Fruit fly (Drosophila melanogaster) whole organism, embryonic: Measurements from ENCODE around the gene CG14082.

Source experiments
- CG11085 ChIP-seq: fragments of 200-800 bp; sonication (Bioruptor generic); IDR thresholded peaks from 2 replicates; pipeline ENCODE4 v1.3.6; 2022; ENCODE audit warnings: missing biosample characterization, missing genetic modification characterization
- CG11504 ChIP-seq: fragments of 200-800 bp; sonication (Bioruptor generic); optimal IDR thresholded peaks from 3 replicates; lab custom pipeline; 2019; ENCODE audit warnings: missing biosample characterization, mild to moderate bottlenecking, missing genetic modification characterization, moderate library complexity
- CG12299 ChIP-seq: fragments of 200-800 bp; sonication (Bioruptor generic); optimal IDR thresholded peaks from 2 replicates; lab custom pipeline; 2018; ENCODE audit warnings: missing biosample characterization, mild to moderate bottlenecking, missing genetic modification characterization
- CG14441 ChIP-seq: fragments of 200-800 bp; sonication (Bioruptor generic); IDR thresholded peaks from 2 replicates; pipeline ENCODE4 v1.3.6; 2022; ENCODE audit warnings: missing biosample characterization, missing genetic modification characterization
- CG2199 ChIP-seq: fragments of 200-800 bp; sonication (Bioruptor generic); IDR thresholded peaks from 3 replicates; pipeline ENCODE4 v1.3.6; 2022; ENCODE audit warnings: missing biosample characterization, missing genetic modification characterization
- CG32772 ChIP-seq: fragments of 200-800 bp; sonication (Bioruptor generic); IDR thresholded peaks from 2 replicates; pipeline ENCODE4 v1.3.6; 2022; ENCODE audit warnings: missing biosample characterization, missing genetic modification characterization
- CG34224 ChIP-seq: fragments of 200-800 bp; sonication (Bioruptor generic); IDR thresholded peaks from 3 replicates; pipeline ENCODE4 v1.3.6; 2022; ENCODE audit warnings: missing biosample characterization, missing genetic modification characterization; ENCODE audit not compliant: partially characterized antibody
- CG3726 ChIP-seq: fragments of 200-800 bp; sonication (Bioruptor generic); IDR thresholded peaks from 3 replicates; pipeline ENCODE4, ENCODE4 v1.3.6; 2022; ENCODE audit warnings: missing biosample characterization, missing genetic modification characterization
- CG4328 ChIP-seq: fragments of 200-800 bp; sonication (Bioruptor generic); optimal IDR thresholded peaks from 3 replicates; lab custom pipeline; 2017; ENCODE audit warnings: missing biosample characterization, missing genetic modification reagents, missing genetic modification characterization
- CG4707 ChIP-seq: fragments of 200-800 bp; sonication (Bioruptor generic); optimal IDR thresholded peaks from 2 replicates; lab custom pipeline; 2018; ENCODE audit warnings: missing biosample characterization, mild to moderate bottlenecking, missing genetic modification characterization, moderate library complexity
- CG6791 ChIP-seq: fragments of 200-800 bp; sonication (Bioruptor generic); IDR thresholded peaks from 3 replicates; pipeline ENCODE4 v1.3.6; 2022; ENCODE audit warnings: missing biosample characterization, missing genetic modification characterization; ENCODE audit not compliant: partially characterized antibody
- CG6854 ChIP-seq: fragments of 200-800 bp; sonication (Bioruptor generic); optimal IDR thresholded peaks from 3 replicates; lab custom pipeline; 2017; ENCODE audit warnings: missing biosample characterization, mild to moderate bottlenecking, missing genetic modification characterization
- CG7556 ChIP-seq: fragments of 200-800 bp; sonication (Bioruptor generic); optimal IDR thresholded peaks from 2 replicates; lab custom pipeline; 2017; ENCODE audit warnings: missing biosample characterization, mild to moderate bottlenecking, missing genetic modification characterization
- CG8290 ChIP-seq, 3 experiments: fragments of 200-800 bp; sonication (Bioruptor generic); optimal IDR thresholded peaks; 2 replicates each; lab custom pipeline; 2016 to 2019; ENCODE audit warnings: missing biosample characterization in 3 of 3, missing genetic modification characterization in 3 of 3, mild to moderate bottlenecking in 2 of 3, moderate library complexity in 1 of 3
- CG8924 ChIP-seq: fragments of 200-800 bp; optimal IDR thresholded peaks from 3 replicates; lab custom pipeline; 2019; ENCODE audit warnings: missing biosample characterization, mild to moderate bottlenecking, missing genetic modification characterization, moderate library complexity
- CG8944 ChIP-seq: fragments of 200-800 bp; sonication (Bioruptor generic); optimal IDR thresholded peaks from 3 replicates; lab custom pipeline; 2016; ENCODE audit warnings: missing biosample characterization, missing genetic modification characterization
- D ChIP-seq, 2 experiments: fragments of 200-800 bp in 1 of 2; fragments of >200 bp in 1 of 2; sonication (Bioruptor generic) in 1 of 2; optimal IDR thresholded peaks; 2 replicates in 1 of 2; 3 replicates in 1 of 2; lab custom pipeline; 2017; ENCODE audit warnings: mild to moderate bottlenecking in 1 of 2, missing biosample characterization in 1 of 2, missing genetic modification characterization in 1 of 2, missing genetic modification reagents in 1 of 2
- Deaf1 ChIP-seq: fragments of 200-800 bp; optimal IDR thresholded peaks from 3 replicates; lab custom pipeline; 2019; ENCODE audit warnings: missing biosample characterization, mild to moderate bottlenecking, missing genetic modification characterization, moderate library complexity
- Ets65A ChIP-seq: fragments of 200-800 bp; sonication (Bioruptor generic); peaks from one replicate; lab custom pipeline; 2016; ENCODE audit warnings: missing biosample characterization, missing genetic modification characterization
- GATAe ChIP-seq: fragments of 200-800 bp; sonication (Bioruptor generic); conservative IDR thresholded peaks from 2 replicates; pipeline ENCODE4 v1.3.6; 2022; ENCODE audit warnings: missing biosample characterization, missing genetic modification characterization
- H15 ChIP-seq: fragments of 200-800 bp; sonication (Bioruptor generic); IDR thresholded peaks from 3 replicates; pipeline ENCODE4 v1.3.6; 2022; ENCODE audit warnings: missing biosample characterization, missing genetic modification characterization
- HmgD ChIP-seq: fragments of 200-800 bp; sonication (Bioruptor generic); optimal IDR thresholded peaks from 3 replicates; lab custom pipeline; 2016; ENCODE audit warnings: missing biosample characterization, missing genetic modification characterization
- HmgZ ChIP-seq: fragments of 200-800 bp; sonication (Bioruptor generic); optimal IDR thresholded peaks from 2 replicates; lab custom pipeline; 2018; ENCODE audit warnings: missing biosample characterization, mild to moderate bottlenecking, missing genetic modification characterization
- MTF-1 ChIP-seq: fragments of 200-800 bp; sonication (Bioruptor generic); optimal IDR thresholded peaks from 2 replicates; lab custom pipeline; 2018; ENCODE audit warnings: missing biosample characterization, mild to moderate bottlenecking, missing genetic modification characterization, borderline replicate concordance
- Meics ChIP-seq: fragments of 200-800 bp; sonication (Bioruptor generic); optimal IDR thresholded peaks from 2 replicates; lab custom pipeline; 2017; ENCODE audit warnings: missing biosample characterization, mild to moderate bottlenecking, missing genetic modification characterization
- Mes4 ChIP-seq: fragments of 200-800 bp; sonication (Bioruptor generic); optimal IDR thresholded peaks from 2 replicates; lab custom pipeline; 2016; ENCODE audit warnings: missing biosample characterization, missing genetic modification characterization
- NfI ChIP-seq: fragments of 200-800 bp; sonication (Bioruptor generic); optimal IDR thresholded peaks from 3 replicates; lab custom pipeline; 2018; ENCODE audit warnings: missing biosample characterization, mild to moderate bottlenecking, missing genetic modification characterization, moderate library complexity
- PHDP ChIP-seq: fragments of 200-800 bp; sonication (Bioruptor generic); optimal IDR thresholded peaks from 3 replicates; lab custom pipeline; 2018; ENCODE audit warnings: missing biosample characterization, mild to moderate bottlenecking, missing genetic modification characterization, moderate library complexity
- Sin3A ChIP-seq: fragments of >200 bp; optimal IDR thresholded peaks from 2 replicates; lab custom pipeline; 2018
- Sox100B ChIP-seq: fragments of 200-800 bp; sonication (Bioruptor generic); optimal IDR thresholded peaks from 3 replicates; lab custom pipeline; 2018; ENCODE audit warnings: missing biosample characterization, mild to moderate bottlenecking, missing genetic modification characterization
- Tbp ChIP-seq: fragments of >200 bp; optimal IDR thresholded peaks from 2 replicates; lab custom pipeline; 2018; ENCODE audit warnings: missing biosample characterization, missing genetic modification characterization
- abd-A ChIP-seq: fragments of 200-800 bp; sonication (Bioruptor generic); optimal IDR thresholded peaks from 3 replicates; lab custom pipeline; 2019; ENCODE audit warnings: missing biosample characterization, mild to moderate bottlenecking, missing genetic modification characterization, moderate library complexity
- ash1 ChIP-seq: fragments of 200-800 bp; sonication (Bioruptor generic); optimal IDR thresholded peaks from 2 replicates; lab custom pipeline; 2018; ENCODE audit warnings: missing biosample characterization, mild to moderate bottlenecking, missing genetic modification characterization
- caup ChIP-seq: fragments of 200-800 bp; sonication (Bioruptor generic); optimal IDR thresholded peaks from 3 replicates; lab custom pipeline; 2017; ENCODE audit warnings: missing biosample characterization, mild to moderate bottlenecking, missing genetic modification characterization, moderate library complexity; ENCODE audit not compliant: severe bottlenecking
- chn ChIP-seq: fragments of 200-800 bp; sonication (Bioruptor generic); optimal IDR thresholded peaks from 2 replicates; lab custom pipeline; 2016; ENCODE audit warnings: missing biosample characterization, missing genetic modification characterization
- dan ChIP-seq: fragments of 200-800 bp; sonication (Bioruptor generic); IDR thresholded peaks from 2 replicates; pipeline ENCODE4 v1.3.6; 2022; ENCODE audit warnings: missing biosample characterization, missing genetic modification characterization
- fd64A ChIP-seq: fragments of 200-800 bp; sonication (Bioruptor generic); optimal IDR thresholded peaks from 3 replicates; lab custom pipeline; 2018; ENCODE audit warnings: missing biosample characterization, mild to moderate bottlenecking, missing genetic modification characterization
- fru ChIP-seq: fragments of >200 bp; optimal IDR thresholded peaks from 2 replicates; lab custom pipeline; 2017
- gcm ChIP-seq: fragments of 200-800 bp; sonication (Bioruptor generic); optimal IDR thresholded peaks from 2 replicates; lab custom pipeline; 2019; ENCODE audit warnings: missing biosample characterization, mild to moderate bottlenecking, missing genetic modification characterization, moderate library complexity
- hb ChIP-seq: fragments of 200-800 bp; sonication (Bioruptor generic); IDR thresholded peaks from 3 replicates; pipeline ENCODE4 v1.3.6; 2022; ENCODE audit warnings: missing biosample characterization, missing genetic modification characterization; ENCODE audit not compliant: partially characterized antibody
- hbn ChIP-seq: fragments of 200-800 bp; sonication (Bioruptor generic); IDR thresholded peaks from 2 replicates; pipeline ENCODE4 v1.3.6; 2022; ENCODE audit warnings: missing biosample characterization, missing genetic modification characterization; ENCODE audit not compliant: partially characterized antibody
- jing ChIP-seq: fragments of 200-800 bp; sonication (Bioruptor generic); optimal IDR thresholded peaks from 2 replicates; lab custom pipeline; 2018; ENCODE audit warnings: missing biosample characterization, mild to moderate bottlenecking, missing genetic modification characterization
- nerfin-2 ChIP-seq: fragments of 200-800 bp; sonication (Bioruptor generic); IDR thresholded peaks from 2 replicates; pipeline ENCODE4 v1.3.6; 2022; ENCODE audit warnings: missing biosample characterization, missing genetic modification characterization; ENCODE audit not compliant: partially characterized antibody
- sisA ChIP-seq: fragments of 200-800 bp; sonication (Bioruptor generic); IDR thresholded peaks from 2 replicates; pipeline ENCODE4 v1.3.6; 2022; ENCODE audit warnings: missing biosample characterization, missing genetic modification characterization
- stc ChIP-seq: fragments of 200-800 bp; sonication (Bioruptor generic); IDR thresholded peaks from 2 replicates; pipeline ENCODE4 v1.3.6; 2022; ENCODE audit warnings: missing biosample characterization, missing genetic modification characterization
- tap ChIP-seq: fragments of 200-800 bp; optimal IDR thresholded peaks from 3 replicates; lab custom pipeline; 2019; ENCODE audit warnings: missing biosample characterization, mild to moderate bottlenecking, missing genetic modification characterization, moderate library complexity
- ttk ChIP-seq: fragments of 200-800 bp; sonication (Bioruptor generic); IDR thresholded peaks from 2 replicates; pipeline ENCODE4 v2.1.2; 2022; ENCODE audit warnings: missing biosample characterization, missing genetic modification characterization
- unc-4 ChIP-seq: fragments of 200-800 bp; sonication (Bioruptor generic); IDR thresholded peaks from 2 replicates; pipeline ENCODE4 v1.3.6; 2022; ENCODE audit warnings: missing biosample characterization, missing genetic modification characterization; ENCODE audit not compliant: partially characterized antibody
- zen ChIP-seq: fragments of 200-800 bp; sonication (Bioruptor generic); optimal IDR thresholded peaks from 3 replicates; lab custom pipeline; 2018; ENCODE audit warnings: missing biosample characterization, mild to moderate bottlenecking, missing genetic modification characterization, moderate library complexity

Gene CG14082

DNA sequence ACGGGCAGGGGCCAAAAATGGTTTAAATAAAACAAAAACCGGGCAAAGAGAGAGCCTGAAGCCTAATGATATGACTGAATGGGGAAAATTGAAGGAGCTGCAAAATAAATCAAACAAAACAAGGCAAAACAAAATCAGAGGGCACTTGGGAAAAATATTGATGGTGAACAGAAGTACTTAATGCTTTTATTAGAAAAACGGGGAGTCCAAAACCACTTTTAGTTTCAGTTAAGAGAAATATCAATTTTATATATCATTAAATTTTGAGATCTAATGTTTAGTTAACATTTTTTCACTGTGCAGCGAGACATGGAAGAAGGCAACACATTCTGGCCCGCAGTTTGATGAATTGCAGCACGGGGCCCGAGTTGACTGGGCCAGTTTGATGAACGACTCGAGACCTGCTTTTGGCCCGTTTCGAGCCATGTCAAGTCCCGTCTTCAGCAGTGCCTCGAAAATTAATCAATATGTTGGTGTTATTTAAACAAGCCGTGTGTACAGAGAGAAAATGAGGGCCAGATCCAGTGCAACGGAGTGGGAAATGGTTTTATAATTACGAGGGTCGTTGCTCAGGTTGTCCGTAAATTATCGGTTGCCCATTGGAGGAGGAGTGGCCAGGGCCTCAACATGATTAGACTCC lies 27.6 kb upstream of the CG14082 start (continued):
- no peak for TF ChIP-seq Sox100B (GFP tag; lab: Kevin White, UChicago)
- TF ChIP-seq CG6791 (GFP tag; lab: Robert Waterston, UW), result no peak
- TF ChIP-seq Meics (GFP tag; lab: Kevin White, UChicago), result no peak
- peak; percentile 16 for TF ChIP-seq CG7556 (GFP tag; lab: Kevin White, UChicago)
- no peak for TF ChIP-seq chn (GFP tag; lab: Kevin White, UChicago)
- no peak for TF ChIP-seq NfI (GFP tag; lab: Kevin White, UChicago)
- TF ChIP-seq CG8944 (GFP tag; lab: Kevin White, UChicago), result no peak
- TF ChIP-seq PHDP (tag; lab: Kevin White, UChicago), result peak; percentile 33
- TF ChIP-seq H15, result no peak
- TF ChIP-seq CG8290 (GFP tag; optimal IDR thresholded peaks at IDR 0.05; lab: Kevin White, UChicago), result peak; percentile 2
- TF ChIP-seq CG8290 (tag; optimal IDR thresholded peaks at IDR 0.05; lab: Kevin White, UChicago), result peak in 1 of 2 experiments; percentile 12
- peak; percentile 10 for TF ChIP-seq gcm (GFP tag; lab: Kevin White, UChicago)
- TF ChIP-seq ttk (GFP tag; lab: Robert Waterston, UW), result no peak
- no peak for TF ChIP-seq Mes4
- no peak for TF ChIP-seq Deaf1 (tag; lab: Kevin White, UChicago)
- no peak for TF ChIP-seq fru (lab: Kevin White, UChicago)
- no peak for TF ChIP-seq hb (GFP tag; lab: Robert Waterston, UW)
- TF ChIP-seq zen, result no peak
- TF ChIP-seq CG11504, result peak; percentile 45
- no peak for TF ChIP-seq Ets65A
- no peak for TF ChIP-seq CG14441 (GFP tag; lab: Robert Waterston, UW)
- no peak for TF ChIP-seq Tbp (GFP tag; lab: Kevin White, UChicago)
- TF ChIP-seq stc (GFP tag; lab: Robert Waterston, UW), result peak; percentile 53
- TF ChIP-seq sisA (GFP tag; lab: Robert Waterston, UW), result 0 out of 2 replicates have a peak, but pooled peaks have one; percentile 28
- TF ChIP-seq caup (GFP tag; lab: Kevin White, UChicago), result no peak
- TF ChIP-seq GATAe (GFP tag; lab: Robert Waterston, UW), result no peak
- TF ChIP-seq D (optimal IDR thresholded peaks at IDR 0.05; lab: Kevin White, UChicago), result no peak
- no peak for TF ChIP-seq D (GFP tag; optimal IDR thresholded peaks at IDR 0.05; lab: Kevin White, UChicago)
- no peak for TF ChIP-seq CG34224 (GFP tag; lab: Robert Waterston, UW)
- TF ChIP-seq fd64A, result no peak
- TF ChIP-seq nerfin-2 (GFP tag; lab: Robert Waterston, UW), result no peak
- no peak for TF ChIP-seq MTF-1
- TF ChIP-seq dan (GFP tag; lab: Robert Waterston, UW), result no peak
- no peak for TF ChIP-seq CG11085 (GFP tag; lab: Robert Waterston, UW)
- TF ChIP-seq CG2199, result 0 out of 3 replicates have a peak, but pooled peaks have one; percentile 19
- TF ChIP-seq CG32772, result no peak
- no peak for TF ChIP-seq CG4707
- TF ChIP-seq CG6854, result no peak
- no peak for TF ChIP-seq unc-4 (GFP tag; lab: Robert Waterston, UW)
- TF ChIP-seq CG12299 (tag; lab: Kevin White, UChicago), result no peak
- TF ChIP-seq ash1 (GFP tag; lab: Kevin White, UChicago), result no peak
- no peak for TF ChIP-seq abd-A (tag; lab: Kevin White, UChicago)
- peak; percentile 20 for TF ChIP-seq CG8924
- TF ChIP-seq tap (tag; lab: Kevin White, UChicago), result no peak
- no peak for TF ChIP-seq CG3726 (GFP tag; lab: Robert Waterston, UW)
- TF ChIP-seq hbn (GFP tag; lab: Robert Waterston, UW), result no peak
- TF ChIP-seq Sin3A (lab: Kevin White, UChicago), result no peak
- TF ChIP-seq HmgD (GFP tag; lab: Kevin White, UChicago), result no peak
- no peak for TF ChIP-seq HmgZ (tag; lab: Kevin White, UChicago)
- no peak for TF ChIP-seq CG4328
- TF ChIP-seq jing, result no peak
